Fruit fly (Drosophila melanogaster): ENCODE data around the gene CG6974.

DNA sequence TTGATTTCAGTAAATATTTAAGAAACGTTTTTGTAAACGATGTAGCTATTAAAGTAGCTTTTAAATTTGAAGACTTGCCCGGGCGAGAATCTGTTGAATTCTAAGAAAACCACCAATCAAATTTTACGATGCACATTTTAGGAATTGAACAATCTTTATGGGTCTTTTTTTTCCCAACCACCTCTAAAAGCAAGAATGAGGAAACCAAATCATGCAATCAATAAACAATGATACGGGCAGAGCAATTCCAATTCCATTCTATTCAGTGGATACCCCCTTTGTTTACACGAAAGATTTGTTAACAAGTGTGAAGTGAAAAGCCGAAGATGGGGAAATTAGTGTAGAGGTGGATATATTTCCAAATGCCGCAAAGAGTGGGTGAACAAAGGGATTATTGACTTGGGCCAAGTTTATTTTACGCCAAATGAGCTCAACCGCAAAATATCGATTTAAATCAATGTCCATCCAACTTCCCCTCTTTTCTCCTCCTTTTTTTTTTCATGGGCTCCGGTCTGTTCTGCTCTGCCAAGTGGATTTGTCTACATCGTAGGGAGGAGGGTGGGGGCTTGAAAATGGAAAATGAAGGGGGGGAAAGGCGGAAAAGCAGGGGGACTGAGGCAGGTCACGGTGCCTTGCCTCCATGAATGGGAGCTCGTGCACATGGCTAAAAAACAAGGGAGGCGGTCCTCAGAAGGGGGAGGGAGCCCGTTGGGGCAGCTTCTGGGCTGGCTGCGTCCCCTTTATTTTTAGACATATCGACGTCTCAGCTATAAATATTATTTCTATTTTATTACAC lies 42.7 kb upstream of the CG6974 start:
- TF ChIP-seq psq (GFP tag; optimal IDR thresholded peaks at IDR 0.05) (no peak), Dfd (GFP tag; optimal IDR thresholded peaks at IDR 0.05) (no peak)
